Fruit fly (Drosophila melanogaster) whole organism, pupa: Measurements from ENCODE around the gene GlnRS.

ENCODE experiments used
- CG12605 ChIP-seq: fragments of 200-800 bp; sonication (Bioruptor generic); IDR thresholded peaks from 2 replicates; pipeline ENCODE4 v1.3.6; 2022; ENCODE audit warnings: missing biosample characterization, missing genetic modification characterization
- CG14655 ChIP-seq: fragments of 200-800 bp; sonication (Bioruptor generic); optimal IDR thresholded peaks from 3 replicates; lab custom pipeline; 2017; ENCODE audit warnings: mild to moderate bottlenecking, missing biosample characterization, missing genetic modification reagents, missing genetic modification characterization
- CG15710 ChIP-seq: fragments of 200-800 bp; sonication (Bioruptor generic); optimal IDR thresholded peaks from 2 replicates; lab custom pipeline; 2018; ENCODE audit warnings: missing biosample characterization, mild to moderate bottlenecking, missing genetic modification characterization, moderate library complexity
- CG32121 ChIP-seq: fragments of 200-800 bp; sonication (Bioruptor generic); IDR thresholded peaks from 2 replicates; pipeline ENCODE4 v1.3.6; 2022; ENCODE audit warnings: missing biosample characterization, missing genetic modification characterization
- CG34367 ChIP-seq: fragments of 200-800 bp; sonication (Bioruptor generic); optimal IDR thresholded peaks from 2 replicates; lab custom pipeline; 2018; ENCODE audit warnings: missing biosample characterization, mild to moderate bottlenecking, missing genetic modification characterization
- CG9948 ChIP-seq: fragments of 200-800 bp; sonication (Bioruptor generic); optimal IDR thresholded peaks from 2 replicates; lab custom pipeline; 2018; ENCODE audit warnings: missing biosample characterization, mild to moderate bottlenecking, missing genetic modification characterization, moderate library complexity
- D1 ChIP-seq: fragments of 200-800 bp; sonication (Bioruptor generic); optimal IDR thresholded peaks from 2 replicates; lab custom pipeline; 2018; ENCODE audit warnings: missing biosample characterization, mild to moderate bottlenecking, missing genetic modification characterization, moderate library complexity
- EcR ChIP-seq: fragments of 200-800 bp; sonication (Bioruptor generic); optimal IDR thresholded peaks from 3 replicates; lab custom pipeline; 2019; ENCODE audit warnings: missing biosample characterization, missing genetic modification characterization, mild to moderate bottlenecking, moderate library complexity, missing genetic modification reagents
- Pif1A ChIP-seq: fragments of 200-800 bp; sonication (Bioruptor generic); optimal IDR thresholded peaks from 3 replicates; lab custom pipeline; 2016; ENCODE audit warnings: missing biosample characterization, missing genetic modification characterization
- Pif1B ChIP-seq: fragments of 200-800 bp; sonication (Bioruptor generic); optimal IDR thresholded peaks from 3 replicates; lab custom pipeline; 2016; ENCODE audit warnings: missing biosample characterization, missing genetic modification characterization
- Snoo ChIP-seq: fragments of 200-800 bp; sonication (Bioruptor generic); optimal IDR thresholded peaks from 3 replicates; lab custom pipeline; 2017; ENCODE audit warnings: missing biosample characterization, mild to moderate bottlenecking, missing genetic modification characterization, inconsistent platforms
- fd96Ca ChIP-seq: fragments of 200-800 bp; sonication (Bioruptor generic); IDR thresholded peaks from 3 replicates; pipeline ENCODE4 v1.3.6; 2022; ENCODE audit warnings: missing biosample characterization, missing genetic modification characterization
- rn ChIP-seq: fragments of 200-800 bp; sonication (Bioruptor generic); IDR thresholded peaks from 2 replicates; pipeline ENCODE4 v1.3.6; 2022; ENCODE audit warnings: missing biosample characterization, missing genetic modification characterization

DNA sequence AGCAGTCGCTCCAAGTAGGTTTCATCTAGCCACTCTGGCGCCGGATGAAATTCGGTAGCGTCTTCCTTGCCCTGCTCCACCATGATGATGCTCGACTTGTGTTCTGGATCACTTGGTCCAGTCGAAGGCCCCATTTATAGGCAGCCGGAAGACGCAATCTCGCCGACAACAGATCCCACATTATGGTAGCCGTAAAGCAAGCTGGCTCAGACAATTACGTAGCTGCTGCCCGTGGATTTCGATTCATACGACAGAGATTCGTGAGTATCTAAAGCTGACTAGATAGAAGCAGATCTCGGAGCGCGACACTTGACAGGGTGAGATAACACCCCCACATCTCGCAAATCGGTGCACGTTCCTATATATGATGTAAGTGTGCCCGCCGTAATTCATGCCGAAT lies 11.6 kb upstream of the GlnRS start, which contains the start of gene CG10513:
- TF ChIP-seq CG12605 (GFP tag; lab: Robert Waterston, UW) = no peak
- TF ChIP-seq EcR = no peak
- no peak for TF ChIP-seq CG9948 (tag; lab: Kevin White, UChicago)
- TF ChIP-seq CG15710 (tag; lab: Kevin White, UChicago) = no peak
- TF ChIP-seq CG34367 (tag; lab: Kevin White, UChicago) = no peak
- no peak for TF ChIP-seq D1
- no peak for TF ChIP-seq Snoo (tag; lab: Kevin White, UChicago)
- no peak for TF ChIP-seq CG14655 (GFP tag; lab: Kevin White, UChicago)
- no peak for TF ChIP-seq Pif1A (GFP tag; lab: Kevin White, UChicago)
- no peak for TF ChIP-seq fd96Ca (GFP tag; lab: Robert Waterston, UW)
- TF ChIP-seq Pif1B (GFP tag; lab: Kevin White, UChicago) = no peak
- no peak for TF ChIP-seq rn (GFP tag; lab: Robert Waterston, UW)
- TF ChIP-seq CG32121 (GFP tag; lab: Robert Waterston, UW) = no peak
